Fruit fly (Drosophila melanogaster) S2 (cell line): ENCODE measurements around the gene CG10650.

Source experiments
- CG8478 ChIP-seq: fragments of >200 bp; optimal IDR thresholded peaks from 2 replicates; lab custom pipeline; 2018
- CTCF ChIP-seq, 2 experiments: fragments of >200 bp; optimal IDR thresholded peaks; 2 replicates each; lab custom pipeline; 2018

dm6 chr2L:18990133-18990532 is 5.6 kb downstream of the CG10650 start, which contains the start of gene CG15170:
- TF ChIP-seq CTCF (optimal IDR thresholded peaks at IDR 0.05; lab: Kevin White, UChicago) (no peak), CG8478 (lab: Kevin White, UChicago) (no peak)
